Fruit fly (Drosophila melanogaster) whole organism, embryonic: Measurements from ENCODE around the gene CG33331.

ENCODE experiments used
- Ada2b ChIP-seq: fragments of 200-800 bp; sonication (Bioruptor generic); IDR thresholded peaks from 2 replicates; pipeline ENCODE4 v1.3.6; 2022; ENCODE audit warnings: missing biosample characterization, missing genetic modification characterization
- Adf1 ChIP-seq: fragments of 200-800 bp; sonication (Bioruptor generic); IDR thresholded peaks from 2 replicates; pipeline ENCODE4 v1.3.6; 2022; ENCODE audit warnings: missing biosample characterization, missing genetic modification characterization
- B-H1 ChIP-seq: fragments of 200-800 bp; sonication (Bioruptor generic); IDR thresholded peaks from 3 replicates; pipeline ENCODE4 v1.3.6; 2022; ENCODE audit warnings: missing biosample characterization, missing genetic modification characterization
- Bdp1 ChIP-seq: fragments of 200-800 bp; sonication (Bioruptor generic); optimal IDR thresholded peaks from 3 replicates; lab custom pipeline; 2016; ENCODE audit warnings: missing biosample characterization, missing genetic modification characterization
- Bgb ChIP-seq: fragments of 200-800 bp; sonication (Bioruptor generic); IDR thresholded peaks from 2 replicates; pipeline ENCODE4 v1.3.6; 2022; ENCODE audit warnings: missing biosample characterization, missing genetic modification characterization; ENCODE audit not compliant: partially characterized antibody
- Bteb2 ChIP-seq: fragments of 200-800 bp; sonication (Bioruptor generic); optimal IDR thresholded peaks from 2 replicates; lab custom pipeline; 2016; ENCODE audit warnings: missing biosample characterization, missing genetic modification characterization
- CG10321 ChIP-seq: fragments of 200-800 bp; sonication (Bioruptor generic); IDR thresholded peaks from 2 replicates; pipeline ENCODE4 v1.3.6; 2022; ENCODE audit warnings: missing biosample characterization, missing genetic modification characterization
- CG11247 ChIP-seq: fragments of 200-800 bp; sonication (Bioruptor generic); IDR thresholded peaks from 2 replicates; pipeline ENCODE4 v1.3.6; 2022; ENCODE audit warnings: missing biosample characterization, missing genetic modification characterization
- CG11696 ChIP-seq: fragments of 200-800 bp; sonication (Bioruptor generic); IDR thresholded peaks from 2 replicates; pipeline ENCODE4 v1.3.6; 2022; ENCODE audit warnings: missing biosample characterization, missing genetic modification characterization
- CG12299 ChIP-seq: fragments of 200-800 bp; sonication (Bioruptor generic); optimal IDR thresholded peaks from 2 replicates; lab custom pipeline; 2018; ENCODE audit warnings: missing biosample characterization, mild to moderate bottlenecking, missing genetic modification characterization
- CG12391 ChIP-seq: fragments of 200-800 bp; sonication (Bioruptor generic); optimal IDR thresholded peaks from 3 replicates; lab custom pipeline; 2018; ENCODE audit warnings: missing biosample characterization, mild to moderate bottlenecking, missing genetic modification characterization, moderate library complexity
- CG12744 ChIP-seq: fragments of 200-800 bp; sonication (Bioruptor generic); optimal IDR thresholded peaks from 2 replicates; lab custom pipeline; 2016; ENCODE audit warnings: missing biosample characterization, missing genetic modification characterization
- CG13123 ChIP-seq: fragments of 200-800 bp; sonication (Bioruptor generic); optimal IDR thresholded peaks from 2 replicates; lab custom pipeline; 2016; ENCODE audit warnings: missing biosample characterization, missing genetic modification characterization
- CG13624 ChIP-seq: fragments of 200-800 bp; sonication (Bioruptor generic); optimal IDR thresholded peaks from 2 replicates; lab custom pipeline; 2016; ENCODE audit warnings: missing biosample characterization, missing genetic modification characterization
- CG15073 ChIP-seq: fragments of 200-800 bp; sonication (Bioruptor generic); optimal IDR thresholded peaks from 2 replicates; lab custom pipeline; 2016; ENCODE audit warnings: missing biosample characterization, missing genetic modification characterization
- CG17186 ChIP-seq: fragments of 200-800 bp; sonication (Bioruptor generic); optimal IDR thresholded peaks from 3 replicates; lab custom pipeline; 2017; ENCODE audit warnings: missing biosample characterization, missing genetic modification reagents, missing genetic modification characterization
- CG17361 ChIP-seq: fragments of 200-800 bp; sonication (Bioruptor generic); IDR thresholded peaks from 3 replicates; pipeline ENCODE4 v1.3.6; 2022; ENCODE audit warnings: missing biosample characterization, missing genetic modification characterization
- CG18619 ChIP-seq: fragments of 200-800 bp; sonication (Bioruptor generic); optimal IDR thresholded peaks from 3 replicates; lab custom pipeline; 2017; ENCODE audit warnings: missing biosample characterization, mild to moderate bottlenecking, missing genetic modification characterization
- CG2202 ChIP-seq: fragments of 200-800 bp; sonication (Bioruptor generic); optimal IDR thresholded peaks from 2 replicates; lab custom pipeline; 2018; ENCODE audit warnings: missing biosample characterization, mild to moderate bottlenecking, missing genetic modification characterization
- CG31388 ChIP-seq: fragments of 200-800 bp; sonication (Bioruptor generic); optimal IDR thresholded peaks from 2 replicates; lab custom pipeline; 2016; ENCODE audit warnings: missing biosample characterization, missing genetic modification characterization
- CG4282 ChIP-seq: fragments of 200-800 bp; sonication (Bioruptor generic); optimal IDR thresholded peaks from 2 replicates; lab custom pipeline; 2016; ENCODE audit warnings: missing biosample characterization, missing genetic modification characterization
- CG4360 ChIP-seq: fragments of 200-800 bp; sonication (Bioruptor generic); IDR thresholded peaks from 2 replicates; pipeline ENCODE4 v1.3.6; 2022; ENCODE audit warnings: missing biosample characterization, missing genetic modification characterization
- CG4404 ChIP-seq: fragments of 200-800 bp; sonication (Bioruptor generic); IDR thresholded peaks from 2 replicates; pipeline ENCODE4 v1.3.6; 2022; ENCODE audit warnings: missing biosample characterization, missing genetic modification characterization
- CG6854 ChIP-seq: fragments of 200-800 bp; sonication (Bioruptor generic); optimal IDR thresholded peaks from 3 replicates; lab custom pipeline; 2017; ENCODE audit warnings: missing biosample characterization, mild to moderate bottlenecking, missing genetic modification characterization
- CG8281 ChIP-seq: fragments of 200-800 bp; sonication (Bioruptor generic); optimal IDR thresholded peaks from 2 replicates; lab custom pipeline; 2018; ENCODE audit warnings: missing biosample characterization, mild to moderate bottlenecking, missing genetic modification characterization, moderate library complexity
- CG8478 ChIP-seq: fragments of >200 bp; optimal IDR thresholded peaks from 2 replicates; lab custom pipeline; 2018
- CG9817 ChIP-seq: fragments of 200-800 bp; sonication (Bioruptor generic); optimal IDR thresholded peaks from 2 replicates; lab custom pipeline; 2018; ENCODE audit warnings: missing biosample characterization, mild to moderate bottlenecking, missing genetic modification characterization, moderate library complexity
- CG9932 ChIP-seq: fragments of 200-800 bp; sonication (Bioruptor generic); IDR thresholded peaks from 2 replicates; pipeline ENCODE4 v1.3.6; 2022; ENCODE audit warnings: missing biosample characterization, missing genetic modification characterization
- Deaf1 ChIP-seq: fragments of 200-800 bp; optimal IDR thresholded peaks from 3 replicates; lab custom pipeline; 2019; ENCODE audit warnings: missing biosample characterization, mild to moderate bottlenecking, missing genetic modification characterization, moderate library complexity
- Elba2 ChIP-seq: fragments of 200-800 bp; sonication (Bioruptor generic); optimal IDR thresholded peaks from 3 replicates; lab custom pipeline; 2016; ENCODE audit warnings: missing biosample characterization, missing genetic modification characterization
- Ets65A ChIP-seq: fragments of 200-800 bp; sonication (Bioruptor generic); peaks from one replicate; lab custom pipeline; 2016; ENCODE audit warnings: missing biosample characterization, missing genetic modification characterization
- Fer2 ChIP-seq: fragments of 200-800 bp; sonication (Bioruptor generic); optimal IDR thresholded peaks from 2 replicates; lab custom pipeline; 2018; ENCODE audit warnings: missing biosample characterization, mild to moderate bottlenecking, missing genetic modification characterization, moderate library complexity
- Max ChIP-seq: fragments of 200-800 bp; sonication (Bioruptor generic); optimal IDR thresholded peaks from 2 replicates; lab custom pipeline; 2016; ENCODE audit warnings: missing biosample characterization, mild to moderate bottlenecking, missing genetic modification characterization
- Med ChIP-seq: fragments of 200-800 bp; sonication (Bioruptor generic); peaks from one replicate; lab custom pipeline; 2016; ENCODE audit warnings: missing biosample characterization, missing genetic modification characterization, mild to moderate bottlenecking, inconsistent platforms, moderate library complexity
- NC2α ChIP-seq: fragments of 200-800 bp; sonication (Bioruptor generic); optimal IDR thresholded peaks from 2 replicates; lab custom pipeline; 2016; ENCODE audit warnings: missing biosample characterization, missing genetic modification characterization
- Optix ChIP-seq: fragments of 200-800 bp; sonication (Bioruptor generic); IDR thresholded peaks from 3 replicates; pipeline ENCODE4 v1.3.6; 2022; ENCODE audit warnings: missing biosample characterization, missing genetic modification characterization
- Sox102F ChIP-seq: fragments of 200-800 bp; sonication (Bioruptor generic); optimal IDR thresholded peaks from 2 replicates; lab custom pipeline; 2018; ENCODE audit warnings: missing biosample characterization, mild to moderate bottlenecking, missing genetic modification characterization, moderate library complexity
- Ssrp ChIP-seq: fragments of 200-800 bp; sonication (Bioruptor generic); optimal IDR thresholded peaks from 2 replicates; lab custom pipeline; 2018; ENCODE audit warnings: missing biosample characterization, mild to moderate bottlenecking, missing genetic modification characterization, moderate library complexity
- az2 ChIP-seq: fragments of 200-800 bp; sonication (Bioruptor generic); optimal IDR thresholded peaks from 3 replicates; lab custom pipeline; 2016; ENCODE audit warnings: missing biosample characterization, missing genetic modification characterization
- bcd ChIP-seq: fragments of 200-800 bp; sonication (Bioruptor generic); optimal IDR thresholded peaks from 2 replicates; lab custom pipeline; 2017; ENCODE audit warnings: missing biosample characterization, mild to moderate bottlenecking, missing genetic modification characterization
- cas ChIP-seq: fragments of 200-800 bp; sonication (Bioruptor generic); IDR thresholded peaks from 2 replicates; pipeline ENCODE4 v1.3.6; 2022; ENCODE audit warnings: missing biosample characterization, missing genetic modification characterization
- chif ChIP-seq, 2 experiments: fragments of 200-800 bp; sonication (Bioruptor generic); optimal IDR thresholded peaks; 3 replicates each; lab custom pipeline; 2016; ENCODE audit warnings: missing biosample characterization in 2 of 2, missing genetic modification characterization in 2 of 2
- disco-r ChIP-seq: fragments of 200-800 bp; sonication (Bioruptor generic); optimal IDR thresholded peaks from 2 replicates; lab custom pipeline; 2016; ENCODE audit warnings: missing biosample characterization, missing genetic modification characterization
- exex ChIP-seq: fragments of 200-800 bp; sonication (Bioruptor generic); optimal IDR thresholded peaks from 4 replicates; lab custom pipeline; 2018; ENCODE audit warnings: missing biosample characterization, mild to moderate bottlenecking, missing genetic modification characterization, moderate library complexity
- h ChIP-seq: fragments of >200 bp; optimal IDR thresholded peaks from 2 replicates; lab custom pipeline; 2017
- hb ChIP-seq: fragments of 200-800 bp; sonication (Bioruptor generic); IDR thresholded peaks from 3 replicates; pipeline ENCODE4 v1.3.6; 2022; ENCODE audit warnings: missing biosample characterization, missing genetic modification characterization; ENCODE audit not compliant: partially characterized antibody
- lilli ChIP-seq: fragments of 200-800 bp; sonication (Bioruptor generic); optimal IDR thresholded peaks from 3 replicates; lab custom pipeline; 2016; ENCODE audit warnings: missing biosample characterization, missing genetic modification characterization
- p53 ChIP-seq: fragments of 200-800 bp; sonication (Bioruptor generic); optimal IDR thresholded peaks from 2 replicates; lab custom pipeline; 2016; ENCODE audit warnings: missing biosample characterization, missing genetic modification characterization
- scrt ChIP-seq: fragments of 200-800 bp; sonication (Bioruptor generic); optimal IDR thresholded peaks from 2 replicates; lab custom pipeline; 2018; ENCODE audit warnings: missing biosample characterization, mild to moderate bottlenecking, missing genetic modification characterization, moderate library complexity
- sd ChIP-seq: fragments of 200-800 bp; sonication (Bioruptor generic); optimal IDR thresholded peaks from 3 replicates; lab custom pipeline; 2018; ENCODE audit warnings: missing biosample characterization, mild to moderate bottlenecking, missing genetic modification characterization, moderate library complexity
- ttk ChIP-seq: fragments of 200-800 bp; sonication (Bioruptor generic); IDR thresholded peaks from 2 replicates; pipeline ENCODE4 v2.1.2; 2022; ENCODE audit warnings: missing biosample characterization, missing genetic modification characterization
- unc-4 ChIP-seq: fragments of 200-800 bp; sonication (Bioruptor generic); IDR thresholded peaks from 2 replicates; pipeline ENCODE4 v1.3.6; 2022; ENCODE audit warnings: missing biosample characterization, missing genetic modification characterization; ENCODE audit not compliant: partially characterized antibody

The CG33331 gene

DNA sequence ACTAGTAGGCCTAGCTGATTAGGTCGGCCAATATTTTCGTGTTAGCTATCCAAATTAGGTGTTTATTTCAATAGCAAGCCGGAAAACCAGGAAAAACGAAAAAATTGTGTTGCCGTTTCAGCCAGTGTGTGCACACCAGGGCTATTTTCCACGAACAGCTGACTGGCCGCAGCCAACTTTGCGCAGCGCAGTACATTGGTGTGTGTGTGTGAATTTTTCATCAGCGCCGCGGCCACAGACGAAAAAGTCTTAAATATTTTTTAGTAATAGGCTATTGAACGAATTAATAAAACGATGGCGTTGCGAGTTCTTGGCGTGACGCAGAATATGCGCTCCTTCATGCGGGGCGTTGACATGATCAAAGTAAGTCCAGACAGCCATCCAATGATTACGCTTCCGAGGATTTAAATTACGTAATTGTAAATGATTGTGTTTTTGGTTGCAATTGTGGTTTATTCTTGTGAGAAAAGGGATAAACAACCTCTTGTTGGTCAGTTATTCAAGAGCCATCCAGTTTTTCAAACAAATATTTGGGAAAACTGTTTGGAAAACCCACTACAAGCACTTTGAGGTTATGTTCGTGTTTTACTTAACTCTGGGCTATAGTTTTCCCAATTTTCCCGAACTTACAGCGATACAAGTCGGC is 3.9 kb downstream of the CG33331 start, which contains the start of the genes CycC and UQCR-C1 (continued):
- TF ChIP-seq CG12299 (tag; lab: Kevin White, UChicago): no peak
- no peak for TF ChIP-seq Bdp1 (GFP tag; lab: Kevin White, UChicago)
- no peak for TF ChIP-seq CG2202 (tag; lab: Kevin White, UChicago)
- TF ChIP-seq exex: no peak
- TF ChIP-seq CG18619 (GFP tag; lab: Kevin White, UChicago): no peak
- no peak for TF ChIP-seq CG11696
- no peak for TF ChIP-seq CG13624
- no peak for TF ChIP-seq CG9932
- no peak; the same call in 1 of the 2 replicates for TF ChIP-seq unc-4 (GFP tag; lab: Robert Waterston, UW)
- TF ChIP-seq CG10321: no peak
- no peak for TF ChIP-seq NC2α (GFP tag; lab: Kevin White, UChicago)
- no peak for TF ChIP-seq CG13123 (GFP tag; lab: Kevin White, UChicago)
- TF ChIP-seq Max: no peak
- TF ChIP-seq Optix (GFP tag; lab: Robert Waterston, UW): no peak
- no peak for TF ChIP-seq Bteb2 (GFP tag; lab: Kevin White, UChicago)
- no peak for TF ChIP-seq disco-r (GFP tag; lab: Kevin White, UChicago)
- TF ChIP-seq CG17361: no peak
- TF ChIP-seq Adf1 (GFP tag; lab: Robert Waterston, UW): peak; percentile 43
- TF ChIP-seq Sox102F (GFP tag; lab: Kevin White, UChicago): no peak
- no peak for TF ChIP-seq CG6854 (GFP tag; lab: Kevin White, UChicago)
- no peak for TF ChIP-seq CG8281 (tag; lab: Kevin White, UChicago)
- TF ChIP-seq B-H1 (GFP tag; lab: Robert Waterston, UW): no peak
- no peak for TF ChIP-seq scrt (GFP tag; lab: Kevin White, UChicago)
- TF ChIP-seq Med (GFP tag; lab: Kevin White, UChicago): peak; percentile 69
- TF ChIP-seq Ets65A: no peak
- TF ChIP-seq CG31388 (GFP tag; lab: Kevin White, UChicago): no peak
- no peak for TF ChIP-seq CG15073 (GFP tag; lab: Kevin White, UChicago)
- no peak for TF ChIP-seq ttk
- no peak for TF ChIP-seq cas (GFP tag; lab: Robert Waterston, UW)
- no peak for TF ChIP-seq CG4404 (GFP tag; lab: Robert Waterston, UW)
- TF ChIP-seq CG12391 (tag; lab: Kevin White, UChicago): no peak
- no peak for TF ChIP-seq Ssrp (tag; lab: Kevin White, UChicago)
- TF ChIP-seq Bgb (GFP tag; lab: Robert Waterston, UW): peak; percentile 45; the same call in 1 of the 2 replicates
- TF ChIP-seq CG11247 (GFP tag; lab: Robert Waterston, UW): no peak
- TF ChIP-seq CG8478 (lab: Kevin White, UChicago): no peak
- TF ChIP-seq CG12744: no peak
- TF ChIP-seq az2 (GFP tag; lab: Kevin White, UChicago): no peak
- TF ChIP-seq bcd (GFP tag; lab: Kevin White, UChicago): no peak
- TF ChIP-seq CG4360 (GFP tag; lab: Robert Waterston, UW): no peak
- TF ChIP-seq Deaf1 (tag; lab: Kevin White, UChicago): no peak
- TF ChIP-seq Elba2 (GFP tag; lab: Kevin White, UChicago): no peak
- no peak for TF ChIP-seq chif (GFP tag; optimal IDR thresholded peaks at IDR 0.05; lab: Kevin White, UChicago)
- no peak for TF ChIP-seq Ada2b (GFP tag; lab: Robert Waterston, UW)
- no peak for TF ChIP-seq CG9817
- no peak for TF ChIP-seq sd (tag; lab: Kevin White, UChicago)
- TF ChIP-seq lilli: no peak
- TF ChIP-seq h (lab: Kevin White, UChicago): no peak
- no peak for TF ChIP-seq hb (GFP tag; lab: Robert Waterston, UW)
- no peak for TF ChIP-seq CG4282 (GFP tag; lab: Kevin White, UChicago)
- peak; percentile 94 for TF ChIP-seq CG17186
- TF ChIP-seq p53 (GFP tag; lab: Kevin White, UChicago): no peak
- TF ChIP-seq Fer2 (tag; lab: Kevin White, UChicago): no peak
